ENCODE assay signal across 4 worm cellular contexts in genomic region chrV:9075827-9076226, ce11.
TF ChIP-seq lines count a peak whose summit lies in the region.

No protein-coding gene starts in this region.

TF ChIP-seq in whole organism, L1 larva, 84 proteins besides CTCF, POLR2A, EP300 and RAD21 (continues in another document):
- TF ChIP-seq F16B12.6 (tag; optimal IDR thresholded peaks at IDR 0.05; lab: Kevin White, UChicago) (no peak), lin-14 (GFP tag; optimal IDR thresholded peaks at IDR 0.05; lab: Kevin White, UChicago) (peak; percentile 44), ama-1 (optimal IDR thresholded peaks at IDR 0.05; lab: Kevin White, UChicago) (no peak), lsy-2 (tag; optimal IDR thresholded peaks at IDR 0.05; lab: Kevin White, UChicago) (peak; percentile 4 to 35), efl-3 (GFP tag; optimal IDR thresholded peaks at IDR 0.05; lab: Kevin White, UChicago) (no peak), C04F5.9 (tag; optimal IDR thresholded peaks at IDR 0.05; lab: Kevin White, UChicago) (no peak), tbx-2 (tag; optimal IDR thresholded peaks at IDR 0.05; lab: Kevin White, UChicago) (no peak), elt-2 (tag; optimal IDR thresholded peaks at IDR 0.05; lab: Kevin White, UChicago) (peak; percentile 15), mep-1 (tag; optimal IDR thresholded peaks at IDR 0.05; lab: Kevin White, UChicago) (no peak), nhr-76 (tag; optimal IDR thresholded peaks at IDR 0.05; lab: Kevin White, UChicago) (no peak), ceh-82 (tag; optimal IDR thresholded peaks at IDR 0.05; lab: Kevin White, UChicago) (no peak), fkh-10 (GFP tag; optimal IDR thresholded peaks at IDR 0.05; lab: Kevin White, UChicago) (no peak), nhr-84 (tag; optimal IDR thresholded peaks at IDR 0.05; lab: Kevin White, UChicago) (no peak), fos-1 (tag; optimal IDR thresholded peaks at IDR 0.05; lab: Kevin White, UChicago) (no peak), dpl-1 (GFP tag; optimal IDR thresholded peaks at IDR 0.05; lab: Kevin White, UChicago) (no peak), skn-1 (tag; optimal IDR thresholded peaks at IDR 0.05; lab: Kevin White, UChicago) (no peak), C16A3.4 (tag; optimal IDR thresholded peaks at IDR 0.05; lab: Kevin White, UChicago) (no peak), nhr-77 (tag; optimal IDR thresholded peaks at IDR 0.05; lab: Kevin White, UChicago) (peak; percentile 34), C34B4.2 (tag; optimal IDR thresholded peaks at IDR 0.05; lab: Kevin White, UChicago) (no peak), hlh-4 (tag; optimal IDR thresholded peaks at IDR 0.05; lab: Kevin White, UChicago) (no peak), lin-13 (GFP tag; optimal IDR thresholded peaks at IDR 0.05; lab: Kevin White, UChicago) (peak; percentile 18), unc-30 (tag; optimal IDR thresholded peaks at IDR 0.05; lab: Kevin White, UChicago) (no peak), vab-15 (tag; optimal IDR thresholded peaks at IDR 0.05; lab: Kevin White, UChicago) (no peak), nhr-28 (tag; optimal IDR thresholded peaks at IDR 0.05; lab: Kevin White, UChicago) (no peak)

TF ChIP-seq in whole organism, L2 larva, 48 proteins besides CTCF, POLR2A, EP300 and RAD21:
- TF ChIP-seq unc-55 (GFP tag; optimal IDR thresholded peaks at IDR 0.05; lab: Kevin White, UChicago) = peak; percentile 15
- no peak for TF ChIP-seq ztf-4 (tag; optimal IDR thresholded peaks at IDR 0.05; lab: Kevin White, UChicago)
- peak; percentile 24 for TF ChIP-seq ama-1 (optimal IDR thresholded peaks at IDR 0.05; lab: Kevin White, UChicago)
- TF ChIP-seq lsy-2 (tag; optimal IDR thresholded peaks at IDR 0.05; lab: Kevin White, UChicago) = no peak
- TF ChIP-seq sem-4 (tag; optimal IDR thresholded peaks at IDR 0.05; lab: Kevin White, UChicago) = no peak
- TF ChIP-seq nhr-21 (tag; optimal IDR thresholded peaks at IDR 0.05; lab: Kevin White, UChicago) = no peak
- TF ChIP-seq blmp-1 (tag; optimal IDR thresholded peaks at IDR 0.05; lab: Kevin White, UChicago; ENCODE audit: insufficient read depth) = no peak
- TF ChIP-seq skn-1 (tag; optimal IDR thresholded peaks at IDR 0.05; lab: Kevin White, UChicago) = no peak
- TF ChIP-seq mdl-1 (tag; optimal IDR thresholded peaks at IDR 0.05; lab: Kevin White, UChicago) = peak; percentile 13 to 17
- TF ChIP-seq crh-2 (tag; optimal IDR thresholded peaks at IDR 0.05; lab: Kevin White, UChicago) = peak; percentile 2
- no peak for TF ChIP-seq elt-3 (tag; optimal IDR thresholded peaks at IDR 0.05; lab: Kevin White, UChicago)
- TF ChIP-seq ztf-1 (GFP tag; conservative IDR thresholded peaks at IDR 0.05; lab: Robert Waterston, UW) = no peak
- no peak for TF ChIP-seq nhr-25 (tag; optimal IDR thresholded peaks at IDR 0.05; lab: Kevin White, UChicago)
- TF ChIP-seq F13H6.1 (tag; optimal IDR thresholded peaks at IDR 0.05; lab: Kevin White, UChicago) = peak; percentile 38
- TF ChIP-seq nhr-11 (tag; optimal IDR thresholded peaks at IDR 0.05; lab: Kevin White, UChicago) = no peak
- TF ChIP-seq ceh-82 (tag; optimal IDR thresholded peaks at IDR 0.05; lab: Kevin White, UChicago) = no peak
- peak; percentile 54 for TF ChIP-seq nhr-129 (tag; optimal IDR thresholded peaks at IDR 0.05; lab: Kevin White, UChicago)
- peak; percentile 60 for TF ChIP-seq sma-9 (GFP tag; optimal IDR thresholded peaks at IDR 0.05; lab: Kevin White, UChicago)
- no peak for TF ChIP-seq sma-9 (tag; optimal IDR thresholded peaks at IDR 0.05; lab: Kevin White, UChicago)
- no peak for TF ChIP-seq mab-5 (tag; optimal IDR thresholded peaks at IDR 0.05; lab: Kevin White, UChicago)

TF ChIP-seq in whole organism, L3 larva, 47 proteins besides CTCF, POLR2A, EP300 and RAD21:
- TF ChIP-seq nhr-11 (tag; optimal IDR thresholded peaks at IDR 0.05; lab: Kevin White, UChicago) (no peak), egl-27 (tag; optimal IDR thresholded peaks at IDR 0.05; lab: Kevin White, UChicago) (no peak), fkh-2 (tag; optimal IDR thresholded peaks at IDR 0.05; lab: Kevin White, UChicago) (no peak), ceh-28 (tag; optimal IDR thresholded peaks at IDR 0.05; lab: Kevin White, UChicago) (no peak), jun-1 (tag; optimal IDR thresholded peaks at IDR 0.05; lab: Kevin White, UChicago) (peak; percentile 25), hmg-11 (tag; optimal IDR thresholded peaks at IDR 0.05; lab: Kevin White, UChicago) (no peak), nhr-67 (tag; optimal IDR thresholded peaks at IDR 0.05; lab: Kevin White, UChicago) (no peak), nfya-1 (tag; optimal IDR thresholded peaks at IDR 0.05; lab: Kevin White, UChicago; ENCODE audit: insufficient read depth) (peak; percentile 13), pha-4 (tag; optimal IDR thresholded peaks at IDR 0.05; lab: Kevin White, UChicago) (peak; percentile 90), mdl-1 (tag; optimal IDR thresholded peaks at IDR 0.05; lab: Kevin White, UChicago) (peak; percentile 18), tbx-2 (tag; optimal IDR thresholded peaks at IDR 0.05; lab: Kevin White, UChicago) (no peak), snpc-4 (tag; optimal IDR thresholded peaks at IDR 0.05; lab: Kevin White, UChicago) (no peak), nhr-237 (tag; optimal IDR thresholded peaks at IDR 0.05; lab: Kevin White, UChicago) (no peak), ama-1 (optimal IDR thresholded peaks at IDR 0.05; lab: Kevin White, UChicago) (no peak), fos-1 (tag; optimal IDR thresholded peaks at IDR 0.05; lab: Kevin White, UChicago) (no peak), aly-2 (tag; optimal IDR thresholded peaks at IDR 0.05; lab: Kevin White, UChicago) (no peak), skn-1 (tag; optimal IDR thresholded peaks at IDR 0.05; lab: Kevin White, UChicago) (no peak), daf-12 (tag; optimal IDR thresholded peaks at IDR 0.05; lab: Kevin White, UChicago) (no peak), pqm-1 (tag; optimal IDR thresholded peaks at IDR 0.05; lab: Kevin White, UChicago) (peak; percentile 41), unc-62 (GFP tag; optimal IDR thresholded peaks at IDR 0.05; lab: Kevin White, UChicago) (no peak), nhr-43 (tag; optimal IDR thresholded peaks at IDR 0.05; lab: Kevin White, UChicago; ENCODE audit: poor library complexity, severe bottlenecking) (no peak), lsy-12 (tag; optimal IDR thresholded peaks at IDR 0.05; lab: Kevin White, UChicago) (no peak), R02D3.7 (tag; optimal IDR thresholded peaks at IDR 0.05; lab: Kevin White, UChicago) (no peak), mml-1 (tag; optimal IDR thresholded peaks at IDR 0.05; lab: Kevin White, UChicago) (no peak)
TF ChIP-seq in whole organism, L3 larva: peak in this region for 5.

TF ChIP-seq in whole organism, L4 larva, 104 proteins besides CTCF, POLR2A, EP300 and RAD21:
- peak in 1 of 2 experiments; percentile 32 for TF ChIP-seq mdl-1 (tag; optimal IDR thresholded peaks at IDR 0.05; lab: Kevin White, UChicago)
- TF ChIP-seq dmd-6 (GFP tag; IDR thresholded peaks at IDR 0.05; lab: Robert Waterston, UW) = peak; percentile 31
- TF ChIP-seq hlh-11 (tag; optimal IDR thresholded peaks at IDR 0.05; lab: Kevin White, UChicago) = peak; percentile 35
- TF ChIP-seq pha-4 (GFP tag; IDR thresholded peaks at IDR 0.05; lab: Robert Waterston, UW) = 0 out of 2 replicates have a peak, but pooled peaks have one; percentile 35
- no peak for TF ChIP-seq pha-4 (tag; optimal IDR thresholded peaks at IDR 0.05; lab: Kevin White, UChicago)
- TF ChIP-seq lsy-2 (tag; optimal IDR thresholded peaks at IDR 0.05; lab: Kevin White, UChicago) = peak in 1 of 2 experiments; percentile 25
- peak; percentile 15 for TF ChIP-seq dve-1 (tag; optimal IDR thresholded peaks at IDR 0.05; lab: Kevin White, UChicago; ENCODE audit: insufficient read depth)
- TF ChIP-seq daf-16 (GFP tag; optimal IDR thresholded peaks at IDR 0.05; lab: Kevin White, UChicago) = no peak
- peak; percentile 59 for TF ChIP-seq daf-16 (tag; optimal IDR thresholded peaks at IDR 0.05; lab: Kevin White, UChicago)
- no peak for TF ChIP-seq unc-62 (GFP tag; optimal IDR thresholded peaks at IDR 0.05 in 1 of 2; lab: Kevin White, UChicago)
- no peak for TF ChIP-seq unc-62 (tag; optimal IDR thresholded peaks at IDR 0.05; lab: Kevin White, UChicago)
- peak; percentile 25 for TF ChIP-seq nhr-28 (tag; optimal IDR thresholded peaks at IDR 0.05; lab: Kevin White, UChicago)
- TF ChIP-seq lin-13 (GFP tag; optimal IDR thresholded peaks at IDR 0.05; lab: Kevin White, UChicago) = no peak
- peak; percentile 38 for TF ChIP-seq hlh-30 (tag; optimal IDR thresholded peaks at IDR 0.05; lab: Kevin White, UChicago; ENCODE audit: insufficient read depth)
- no peak for TF ChIP-seq unc-130 (GFP tag; optimal IDR thresholded peaks at IDR 0.05; lab: Kevin White, UChicago)

Comparison
In these comparisons a context has a peak if more than half of its experiments do, and no peak if none do; other contexts are left out.
1. Of the 29 proteins assayed by ChIP-seq in both whole organism, L4 larva and whole organism, L1 larva: peak only in whole organism, L4 larva: nhr-28; only in whole organism, L1 larva: lin-13 and nhr-77; in both: none; in neither: 24; mixed calls (peak in some experiments, not most) for 2.